Fruit fly (Drosophila melanogaster): ENCODE results near the gene Sema1a.

The Sema1a gene

DNA sequence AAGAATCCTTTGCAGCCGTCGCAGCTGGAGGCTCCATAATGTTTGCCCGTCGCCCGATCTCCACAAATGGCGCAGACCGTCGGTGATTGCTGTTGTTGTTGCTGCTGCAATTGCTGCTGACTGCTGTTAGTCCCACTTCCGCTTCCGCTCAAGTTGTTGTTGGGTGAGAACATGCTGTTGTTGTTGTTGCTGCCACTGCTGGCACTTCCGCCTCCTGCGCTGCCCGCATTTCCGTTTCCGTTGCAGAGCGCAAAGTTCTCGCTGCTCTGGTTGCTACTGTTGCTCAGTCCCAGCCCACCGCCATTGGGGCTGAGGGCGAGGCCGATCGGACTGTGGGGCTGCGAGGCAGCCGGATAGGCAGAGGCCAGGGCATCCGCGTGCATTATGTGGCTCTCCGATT is 147.9 kb downstream of the Sema1a start (continued):
- TF ChIP-seq CG7271 (tag; optimal IDR thresholded peaks at IDR 0.05) (peak; percentile 69), Med (GFP tag) (peak; percentile 73), CG11456 (GFP tag; IDR thresholded peaks at IDR 0.05) (peak; percentile 68; the same call in 1 of the 3 replicates), Hr3 (GFP tag; optimal IDR thresholded peaks at IDR 0.05) (no peak), ATbp (GFP tag; optimal IDR thresholded peaks at IDR 0.05) (peak; percentile 10), ci (GFP tag; IDR thresholded peaks at IDR 0.05) (peak; percentile 54; the same call in 1 of the 3 replicates), CG4360 (GFP tag; IDR thresholded peaks at IDR 0.05) (peak; percentile 73), Drgx (GFP tag; IDR thresholded peaks at IDR 0.05) (no peak), HHEX (GFP tag; optimal IDR thresholded peaks at IDR 0.05) (no peak), CG3407 (GFP tag; optimal IDR thresholded peaks at IDR 0.05) (peak; percentile 9), D19B (GFP tag; optimal IDR thresholded peaks at IDR 0.05) (no peak), HmgZ (tag; optimal IDR thresholded peaks at IDR 0.05) (no peak), CG17328 (GFP tag; IDR thresholded peaks at IDR 0.05) (0 out of 2 replicates have a peak, but pooled peaks have one; percentile 26), p53 (GFP tag; optimal IDR thresholded peaks at IDR 0.05) (no peak), zfh1 (GFP tag; IDR thresholded peaks at IDR 0.05) (peak; percentile 40; the same call in 1 of the 3 replicates), fd3F (GFP tag; optimal IDR thresholded peaks at IDR 0.05) (no peak), HLHmδ (GFP tag; optimal IDR thresholded peaks at IDR 0.05) (peak; percentile 46), Opbp (GFP tag; IDR thresholded peaks at IDR 0.05; ENCODE audit: partially characterized antibody) (peak; percentile 35; the same call in 1 of the 3 replicates), lov (optimal IDR thresholded peaks at IDR 0.05) (no peak), lov (GFP tag; IDR thresholded peaks at IDR 0.05) (0 out of 3 replicates have a peak, but pooled peaks have one; percentile 40), CG2199 (GFP tag; IDR thresholded peaks at IDR 0.05) (no peak), CG17612 (GFP tag; IDR thresholded peaks at IDR 0.05) (no peak), otp (GFP tag; IDR thresholded peaks at IDR 0.05) (peak; percentile 37; the same call in 1 of the 3 replicates), Ets97D (GFP tag; optimal IDR thresholded peaks at IDR 0.05) (peak; percentile 26), Camta (GFP tag; optimal IDR thresholded peaks at IDR 0.05) (no peak)

DNA sequence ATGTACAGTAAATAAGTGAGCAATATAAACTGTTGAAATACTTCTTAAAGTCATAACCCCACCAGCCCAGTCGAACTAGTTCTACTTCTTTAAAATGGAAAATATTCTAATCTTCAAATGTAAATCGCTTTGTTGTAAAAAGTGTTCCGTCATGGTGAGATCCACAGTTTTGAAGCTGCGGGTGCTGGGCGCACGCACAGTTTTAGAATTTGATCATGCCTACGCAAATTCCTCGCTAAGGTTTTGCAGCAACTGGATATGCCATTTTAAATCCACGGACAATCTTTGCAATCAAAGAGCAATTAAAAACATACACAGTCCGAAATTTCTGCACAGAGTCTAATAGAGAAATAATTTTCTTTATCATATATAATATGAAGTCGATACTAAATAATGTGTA is 148.4 kb downstream of the Sema1a start:
- TF ChIP-seq CG6654 (GFP tag; optimal IDR thresholded peaks at IDR 0.05) (peak; percentile 96), sd (tag; optimal IDR thresholded peaks at IDR 0.05) (peak; percentile 69), ase (GFP tag; IDR thresholded peaks at IDR 0.05) (no peak), Bteb2 (GFP tag; optimal IDR thresholded peaks at IDR 0.05) (no peak), Xrp1 (GFP tag; IDR thresholded peaks at IDR 0.05) (0 out of 2 replicates have a peak, but pooled peaks have one; percentile 6), CG15696 (tag; optimal IDR thresholded peaks at IDR 0.05) (no peak), disco-r (GFP tag; optimal IDR thresholded peaks at IDR 0.05) (no peak), cad (GFP tag; optimal IDR thresholded peaks at IDR 0.05) (peak; percentile 94), chinmo (GFP tag; IDR thresholded peaks at IDR 0.05; ENCODE audit: partially characterized antibody) (0 out of 4 replicates have a peak, but pooled peaks have one; percentile 43)

DNA sequence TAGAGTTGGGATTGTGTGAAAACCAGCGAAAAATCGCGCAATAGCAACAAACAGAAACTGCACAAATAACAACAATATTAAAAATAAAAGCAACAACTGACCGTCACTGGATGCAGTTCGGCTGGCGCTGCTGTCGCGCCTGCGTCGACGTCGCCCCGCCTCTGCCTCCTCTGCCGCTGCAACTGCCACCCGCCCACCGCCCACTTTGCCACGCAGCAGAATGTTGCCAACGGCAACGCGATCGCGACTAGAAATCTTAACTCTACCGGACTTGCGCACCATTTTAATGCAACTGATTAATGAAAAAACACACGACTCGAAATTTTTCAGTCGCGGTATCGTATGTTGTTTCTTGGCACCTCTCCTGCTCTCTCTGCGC is 149.0 kb downstream of the Sema1a start:
- TF ChIP-seq fru (optimal IDR thresholded peaks at IDR 0.05) (no peak), pan (optimal IDR thresholded peaks at IDR 0.05) (no peak), pan (GFP tag; optimal IDR thresholded peaks at IDR 0.05 in 1 of 2, IDR thresholded peaks at IDR 0.05 in 1 of 2) (no peak), MTF-1 (GFP tag; optimal IDR thresholded peaks at IDR 0.05; ENCODE audit: borderline replicate concordance) (no peak), Scr (GFP tag; IDR thresholded peaks at IDR 0.05; ENCODE audit: partially characterized antibody) (no peak), CG1832 (GFP tag; optimal IDR thresholded peaks at IDR 0.05) (no peak), Asciz (GFP tag; optimal IDR thresholded peaks at IDR 0.05) (no peak), hb (GFP tag; IDR thresholded peaks at IDR 0.05; ENCODE audit: partially characterized antibody) (no peak), Deaf1 (tag; optimal IDR thresholded peaks at IDR 0.05) (no peak), ap (GFP tag; IDR thresholded peaks at IDR 0.05) (no peak), chinmo (GFP tag; IDR thresholded peaks at IDR 0.05; ENCODE audit: partially characterized antibody) (peak; percentile 37; the same call in 1 of the 4 replicates), sim (GFP tag; IDR thresholded peaks at IDR 0.05) (peak; percentile 30; the same call in 1 of the 2 replicates), danr (GFP tag; IDR thresholded peaks at IDR 0.05) (no peak), trem (tag; optimal IDR thresholded peaks at IDR 0.05) (no peak), CG11398 (GFP tag; optimal IDR thresholded peaks at IDR 0.05) (no peak), Dll (GFP tag; IDR thresholded peaks at IDR 0.05; ENCODE audit: partially characterized antibody) (0 out of 4 replicates have a peak, but pooled peaks have one; percentile 28), YL-1 (GFP tag; optimal IDR thresholded peaks at IDR 0.05) (no peak), dmrt11E (tag; optimal IDR thresholded peaks at IDR 0.05) (no peak)

Data from whole organism, embryonic.